Worm (Caenorhabditis elegans) whole organism, L3 larva: ENCODE data around the gene madf-3.

Source experiments
- R02D3.7 ChIP-seq: fragments of 150-350 bp; optimal IDR thresholded peaks from 2 replicates; lab custom pipeline; 2014; ENCODE audit warnings: missing biosample characterization, missing genetic modification characterization
- ZK546.5 ChIP-seq: sonication (generic microtip); optimal IDR thresholded peaks from 2 replicates; lab custom pipeline; 2017; ENCODE audit warnings: missing biosample characterization, missing genetic modification characterization
- aly-2 ChIP-seq: fragments of 150-350 bp; optimal IDR thresholded peaks from 2 replicates; lab custom pipeline; 2014; ENCODE audit warnings: missing biosample characterization, missing genetic modification characterization
- ama-1 ChIP-seq: fragments of 150-350 bp; optimal IDR thresholded peaks from 2 replicates; lab custom pipeline; 2018
- ceh-16 ChIP-seq: sonication (generic microtip); optimal IDR thresholded peaks from 2 replicates; lab custom pipeline; 2017; ENCODE audit warnings: missing biosample characterization, missing genetic modification characterization
- ceh-28 ChIP-seq: fragments of 150-350 bp; optimal IDR thresholded peaks from 2 replicates; lab custom pipeline; 2014; ENCODE audit warnings: missing biosample characterization, missing genetic modification reagents, missing genetic modification characterization
- ceh-82 ChIP-seq: fragments of 150-350 bp; optimal IDR thresholded peaks from 2 replicates; lab custom pipeline; 2014; ENCODE audit warnings: missing biosample characterization, missing genetic modification characterization
- ceh-9 ChIP-seq: sonication (generic microtip); optimal IDR thresholded peaks from 2 replicates; lab custom pipeline; 2018; ENCODE audit warnings: missing biosample characterization, missing genetic modification characterization
- daf-12 ChIP-seq: fragments of 150-350 bp; optimal IDR thresholded peaks from 2 replicates; lab custom pipeline; 2014; ENCODE audit warnings: missing biosample characterization, missing genetic modification reagents, missing genetic modification characterization
- egl-27 ChIP-seq: sonication (generic microtip); optimal IDR thresholded peaks from 4 replicates; lab custom pipeline; 2017; ENCODE audit warnings: missing biosample characterization, missing genetic modification reagents, missing genetic modification characterization
- egl-5 ChIP-seq: fragments of 150-350 bp; optimal IDR thresholded peaks from 2 replicates; lab custom pipeline; 2017; ENCODE audit warnings: missing biosample characterization, missing genetic modification reagents, missing genetic modification characterization, inconsistent platforms
- elt-1 ChIP-seq: fragments of 150-350 bp; optimal IDR thresholded peaks from 2 replicates; lab custom pipeline; 2014; ENCODE audit warnings: missing biosample characterization, missing genetic modification characterization
- elt-2 ChIP-seq: sonication (generic microtip); optimal IDR thresholded peaks from 2 replicates; lab custom pipeline; 2016; ENCODE audit warnings: missing genetic modification reagents, mild to moderate bottlenecking, missing genetic modification characterization, missing compliant biosample characterization
- elt-3 ChIP-seq, 3 experiments: fragments of 150-350 bp in 1 of 3; sonication (generic microtip) in 2 of 3; optimal IDR thresholded peaks; 2 replicates in 2 of 3; 4 replicates in 1 of 3; lab custom pipeline; 2014 to 2017; ENCODE audit warnings: missing biosample characterization in 3 of 3, missing genetic modification characterization in 3 of 3
- eor-1 ChIP-seq, 2 experiments: fragments of 150-350 bp; optimal IDR thresholded peaks; 2 replicates each; lab custom pipeline; 2014 to 2018; ENCODE audit warnings: missing biosample characterization in 2 of 2, missing genetic modification characterization in 2 of 2
- fkh-10 ChIP-seq: sonication (generic microtip); optimal IDR thresholded peaks from 2 replicates; lab custom pipeline; 2017; ENCODE audit warnings: missing biosample characterization, missing genetic modification reagents, missing genetic modification characterization
- fkh-2 ChIP-seq: fragments of 150-350 bp; optimal IDR thresholded peaks from 2 replicates; lab custom pipeline; 2014; ENCODE audit warnings: missing biosample characterization, missing genetic modification reagents, missing genetic modification characterization
- fos-1 ChIP-seq: fragments of 150-350 bp; optimal IDR thresholded peaks from 2 replicates; lab custom pipeline; 2014; ENCODE audit warnings: missing biosample characterization, missing genetic modification characterization
- hmg-11 ChIP-seq: sonication (generic microtip); optimal IDR thresholded peaks from 2 replicates; lab custom pipeline; 2016; ENCODE audit warnings: missing genetic modification characterization, missing compliant biosample characterization
- jun-1 ChIP-seq: fragments of 150-350 bp; optimal IDR thresholded peaks from 2 replicates; lab custom pipeline; 2014; ENCODE audit warnings: missing biosample characterization, missing genetic modification reagents, missing genetic modification characterization
- lin-15B ChIP-seq: fragments of 150-350 bp; optimal IDR thresholded peaks from 2 replicates; lab custom pipeline; 2014; ENCODE audit warnings: missing biosample characterization, missing genetic modification characterization
- lin-39 ChIP-seq: fragments of 150-350 bp; optimal IDR thresholded peaks from 2 replicates; lab custom pipeline; 2018; ENCODE audit warnings: missing biosample characterization, missing genetic modification reagents, missing genetic modification characterization
- lsy-12 ChIP-seq: sonication (generic microtip); optimal IDR thresholded peaks from 2 replicates; lab custom pipeline; 2016; ENCODE audit warnings: mild to moderate bottlenecking, missing genetic modification characterization, missing compliant biosample characterization
- mdl-1 ChIP-seq: fragments of 150-350 bp; optimal IDR thresholded peaks from 2 replicates; lab custom pipeline; 2014; ENCODE audit warnings: missing biosample characterization, missing genetic modification characterization
- mml-1 ChIP-seq: fragments of 150-350 bp; sonication (generic microtip); optimal IDR thresholded peaks from 3 replicates; lab custom pipeline; 2014; ENCODE audit warnings: missing biosample characterization, missing genetic modification characterization
- nfya-1 ChIP-seq: sonication (generic microtip); optimal IDR thresholded peaks from 2 replicates; lab custom pipeline; 2017; ENCODE audit warnings: missing genetic modification characterization, mild to moderate bottlenecking, missing compliant biosample characterization, antibody characterized with exemption, moderate library complexity; ENCODE audit not compliant: insufficient read depth
- nhr-11 ChIP-seq: fragments of 150-350 bp; optimal IDR thresholded peaks from 2 replicates; lab custom pipeline; 2014; ENCODE audit warnings: missing biosample characterization, missing genetic modification characterization
- nhr-12 ChIP-seq: fragments of 150-350 bp; optimal IDR thresholded peaks from 2 replicates; lab custom pipeline; 2014; ENCODE audit warnings: missing biosample characterization, missing genetic modification characterization
- nhr-23 ChIP-seq: fragments of 150-350 bp; optimal IDR thresholded peaks from 2 replicates; lab custom pipeline; 2014; ENCODE audit warnings: missing biosample characterization, missing genetic modification reagents, missing genetic modification characterization
- nhr-237 ChIP-seq: fragments of 150-350 bp; optimal IDR thresholded peaks from 2 replicates; lab custom pipeline; 2014; ENCODE audit warnings: missing biosample characterization, missing genetic modification characterization
- nhr-25 ChIP-seq: sonication (generic microtip); optimal IDR thresholded peaks from 2 replicates; lab custom pipeline; 2017; ENCODE audit warnings: missing biosample characterization, missing genetic modification characterization
- nhr-28 ChIP-seq: fragments of 150-350 bp; optimal IDR thresholded peaks from 2 replicates; lab custom pipeline; 2014; ENCODE audit warnings: missing biosample characterization, missing genetic modification characterization
- nhr-43 ChIP-seq: sonication (generic microtip); optimal IDR thresholded peaks from 2 replicates; lab custom pipeline; 2016; ENCODE audit warnings: mild to moderate bottlenecking, missing genetic modification characterization, missing compliant biosample characterization; ENCODE audit not compliant: poor library complexity, severe bottlenecking
- nhr-67 ChIP-seq: fragments of 150-350 bp; optimal IDR thresholded peaks from 2 replicates; lab custom pipeline; 2014; ENCODE audit warnings: missing biosample characterization, missing genetic modification characterization
- nhr-76 ChIP-seq: fragments of 150-350 bp; sonication (generic microtip); optimal IDR thresholded peaks from 5 replicates; lab custom pipeline; 2014; ENCODE audit warnings: missing biosample characterization, missing genetic modification characterization
- nhr-77 ChIP-seq: fragments of 150-350 bp; optimal IDR thresholded peaks from 2 replicates; lab custom pipeline; 2014; ENCODE audit warnings: missing biosample characterization, missing genetic modification characterization
- pha-4 ChIP-seq: fragments of 150-350 bp; optimal IDR thresholded peaks from 2 replicates; lab custom pipeline; 2014; ENCODE audit warnings: missing biosample characterization, missing genetic modification reagents, missing genetic modification characterization
- pqm-1 ChIP-seq: fragments of 150-350 bp; optimal IDR thresholded peaks from 2 replicates; lab custom pipeline; 2017; ENCODE audit warnings: missing biosample characterization, missing genetic modification characterization, inconsistent platforms
- skn-1 ChIP-seq: fragments of 150-350 bp; optimal IDR thresholded peaks from 2 replicates; lab custom pipeline; 2014; ENCODE audit warnings: missing biosample characterization, missing genetic modification characterization
- snpc-4 ChIP-seq: fragments of 150-350 bp; optimal IDR thresholded peaks from 2 replicates; lab custom pipeline; 2014; ENCODE audit warnings: missing biosample characterization, missing genetic modification characterization
- tbx-2 ChIP-seq: sonication (generic microtip); optimal IDR thresholded peaks from 2 replicates; lab custom pipeline; 2016; ENCODE audit warnings: mild to moderate bottlenecking, missing genetic modification characterization, missing compliant biosample characterization
- unc-39 ChIP-seq: sonication (generic microtip); optimal IDR thresholded peaks from 4 replicates; lab custom pipeline; 2017; ENCODE audit warnings: missing biosample characterization, missing genetic modification characterization
- unc-62 ChIP-seq: fragments of 150-350 bp; sonication (generic microtip); optimal IDR thresholded peaks from 4 replicates; lab custom pipeline; 2014; ENCODE audit warnings: missing biosample characterization, missing genetic modification reagents, missing genetic modification characterization
- zag-1 ChIP-seq: fragments of 150-350 bp; optimal IDR thresholded peaks from 2 replicates; lab custom pipeline; 2014; ENCODE audit warnings: missing biosample characterization, missing genetic modification characterization
- ztf-11 ChIP-seq: fragments of 150-350 bp; optimal IDR thresholded peaks from 2 replicates; lab custom pipeline; 2014; ENCODE audit warnings: missing biosample characterization, missing genetic modification characterization
- ztf-4 ChIP-seq: fragments of 150-350 bp; optimal IDR thresholded peaks from 2 replicates; lab custom pipeline; 2014; ENCODE audit warnings: missing biosample characterization, missing genetic modification characterization

The madf-3 gene

ce11 chrII:4294801-4295200 lies 39.7 kb upstream of the madf-3 start, which contains the start of gene rml-4:
Gene rml-4 (plus strand): TSS chrII:4295101.
- no peak for TF ChIP-seq hmg-11 (tag; lab: Kevin White, UChicago)
- TF ChIP-seq elt-1 (tag; lab: Kevin White, UChicago), result no peak
- TF ChIP-seq ztf-4, result no peak
- no peak for TF ChIP-seq mdl-1 (tag; lab: Kevin White, UChicago)
- TF ChIP-seq nfya-1 (tag; lab: Kevin White, UChicago), result no peak
- TF ChIP-seq unc-62, result no peak
- TF ChIP-seq ceh-82 (tag; lab: Kevin White, UChicago), result no peak
- no peak for TF ChIP-seq lin-39 (tag; lab: Kevin White, UChicago)
- TF ChIP-seq ceh-28 (tag; lab: Kevin White, UChicago), result no peak
- TF ChIP-seq nhr-12 (tag; lab: Kevin White, UChicago), result no peak
- TF ChIP-seq nhr-28, result no peak
- no peak for TF ChIP-seq ztf-11
- TF ChIP-seq daf-12 (tag; lab: Kevin White, UChicago), result no peak
- TF ChIP-seq nhr-76 (tag; lab: Kevin White, UChicago), result no peak
- TF ChIP-seq eor-1 (tag; optimal IDR thresholded peaks at IDR 0.05; lab: Kevin White, UChicago), result no peak
- no peak for TF ChIP-seq mml-1 (tag; lab: Kevin White, UChicago)
- TF ChIP-seq nhr-25 (tag; lab: Kevin White, UChicago), result no peak

ce11 chrII:4297259-4297658 lies 37.3 kb upstream of the madf-3 start:
- peak; percentile 53 for TF ChIP-seq elt-2 (tag; lab: Kevin White, UChicago)
- no peak for TF ChIP-seq elt-3 (tag; optimal IDR thresholded peaks at IDR 0.05; lab: Kevin White, UChicago)
- TF ChIP-seq nhr-11 (tag; lab: Kevin White, UChicago), result no peak

- TF ChIP-seq R02D3.7 (tag; lab: Kevin White, UChicago), result peak; percentile 100
- TF ChIP-seq nfya-1 (tag; lab: Kevin White, UChicago), result peak; percentile 96
- peak; percentile 56 for TF ChIP-seq ceh-16 (tag; lab: Kevin White, UChicago)
- peak; percentile 93 for TF ChIP-seq hmg-11 (tag; lab: Kevin White, UChicago)
- TF ChIP-seq fos-1 (tag; lab: Kevin White, UChicago), result peak; percentile 46
- peak; percentile 8 for TF ChIP-seq fkh-2
- TF ChIP-seq jun-1 (tag; lab: Kevin White, UChicago), result peak; percentile 85
- peak; percentile 98 for TF ChIP-seq nhr-23
- TF ChIP-seq ztf-11, result no peak
- TF ChIP-seq skn-1 (tag; lab: Kevin White, UChicago), result peak; percentile 80
- TF ChIP-seq nhr-25 (tag; lab: Kevin White, UChicago), result peak; percentile 88
- TF ChIP-seq nhr-12 (tag; lab: Kevin White, UChicago), result no peak
- peak; percentile 96 for TF ChIP-seq egl-5
- peak; percentile 28 for TF ChIP-seq nhr-28
- TF ChIP-seq ZK546.5 (tag; lab: Kevin White, UChicago), result peak; percentile 48
- TF ChIP-seq nhr-43, result peak; percentile 98
- peak; percentile 92 for TF ChIP-seq lsy-12 (tag; lab: Kevin White, UChicago)
- TF ChIP-seq egl-27 (tag; lab: Kevin White, UChicago), result peak; percentile 80
- peak; percentile 87 for TF ChIP-seq ceh-28 (tag; lab: Kevin White, UChicago)
- TF ChIP-seq nhr-67 (tag; lab: Kevin White, UChicago), result no peak
- TF ChIP-seq tbx-2, result peak; percentile 78
- TF ChIP-seq unc-39, result no peak
- TF ChIP-seq ceh-9 (tag; lab: Kevin White, UChicago), result no peak
- peak; percentile 94 for TF ChIP-seq fkh-10
- TF ChIP-seq pqm-1 (tag; lab: Kevin White, UChicago), result peak; percentile 87
- TF ChIP-seq zag-1 (tag; lab: Kevin White, UChicago), result no peak
- TF ChIP-seq lin-39 (tag; lab: Kevin White, UChicago), result peak; percentile 95
- TF ChIP-seq nhr-76 (tag; lab: Kevin White, UChicago), result no peak
- TF ChIP-seq nhr-77 (tag; lab: Kevin White, UChicago), result peak; percentile 28
- TF ChIP-seq elt-3 (tag; optimal IDR thresholded peaks at IDR 0.05; lab: Kevin White, UChicago), result no peak
- TF ChIP-seq daf-12 (tag; lab: Kevin White, UChicago), result no peak
- TF ChIP-seq nhr-11 (tag; lab: Kevin White, UChicago), result peak; percentile 48
- peak; percentile 85 for TF ChIP-seq snpc-4
- peak; percentile 100 for TF ChIP-seq pha-4
- TF ChIP-seq mml-1 (tag; lab: Kevin White, UChicago), result no peak
- peak; percentile 7 for TF ChIP-seq elt-1 (tag; lab: Kevin White, UChicago)
- peak; percentile 41 for TF ChIP-seq ztf-4
- TF ChIP-seq ama-1 (lab: Kevin White, UChicago), result peak; percentile 63
- TF ChIP-seq elt-2 (tag; lab: Kevin White, UChicago), result peak; percentile 78
- no peak for TF ChIP-seq nhr-237 (tag; lab: Kevin White, UChicago)
- TF ChIP-seq aly-2 (tag; lab: Kevin White, UChicago), result peak; percentile 52
- TF ChIP-seq lin-15B (tag; lab: Kevin White, UChicago), result peak; percentile 99
- peak; percentile 24 for TF ChIP-seq mdl-1 (tag; lab: Kevin White, UChicago)
- TF ChIP-seq unc-62, result no peak
- no peak for TF ChIP-seq eor-1 (tag; optimal IDR thresholded peaks at IDR 0.05; lab: Kevin White, UChicago)
- peak; percentile 83 for TF ChIP-seq ceh-82 (tag; lab: Kevin White, UChicago)
These were observed 35.3 kb upstream of the madf-3 start, which contains the start of gene sco-1 for ce11 chrII:4299227-4299703. Gene sco-1 (plus strand): TSS chrII:4299653.
